Fruit fly (Drosophila melanogaster) whole organism, prepupa: ENCODE results near the gene CG3032.

ENCODE experiments used
- Blimp-1 ChIP-seq: fragments of 200-800 bp; sonication (Bioruptor generic); optimal IDR thresholded peaks from 3 replicates; lab custom pipeline; 2017; ENCODE audit warnings: missing biosample characterization, missing genetic modification characterization, mild to moderate bottlenecking, moderate library complexity, missing genetic modification reagents
- CG10669 ChIP-seq: fragments of 200-800 bp; sonication (Bioruptor generic); optimal IDR thresholded peaks from 3 replicates; lab custom pipeline; 2018; ENCODE audit warnings: missing biosample characterization, mild to moderate bottlenecking, missing genetic modification characterization, moderate library complexity
- CG11762 ChIP-seq: fragments of 200-800 bp; sonication (Bioruptor generic); optimal IDR thresholded peaks from 3 replicates; lab custom pipeline; 2016; ENCODE audit warnings: missing biosample characterization, missing genetic modification characterization; ENCODE audit not compliant: insufficient read depth
- CG11902 ChIP-seq: fragments of 200-800 bp; sonication (Bioruptor generic); optimal IDR thresholded peaks from 3 replicates; lab custom pipeline; 2016; ENCODE audit warnings: missing biosample characterization, missing genetic modification characterization
- CG15336 ChIP-seq: fragments of 200-800 bp; sonication (Bioruptor generic); IDR thresholded peaks from 2 replicates; pipeline ENCODE4 v1.3.6; 2022; ENCODE audit warnings: missing biosample characterization, missing genetic modification characterization
- CG1621 ChIP-seq: fragments of 200-800 bp; sonication (Bioruptor generic); optimal IDR thresholded peaks from 3 replicates; lab custom pipeline; 2018; ENCODE audit warnings: missing biosample characterization, mild to moderate bottlenecking, missing genetic modification characterization
- CG16779 ChIP-seq: fragments of 200-800 bp; sonication (Bioruptor generic); optimal IDR thresholded peaks from 3 replicates; lab custom pipeline; 2017; ENCODE audit warnings: missing biosample characterization, mild to moderate bottlenecking, missing genetic modification characterization
- CG3032 ChIP-seq: fragments of 200-800 bp; optimal IDR thresholded peaks from 2 replicates; lab custom pipeline; 2019; ENCODE audit warnings: missing biosample characterization, mild to moderate bottlenecking, missing genetic modification characterization, moderate library complexity
- CG31627 ChIP-seq: fragments of 200-800 bp; sonication (Bioruptor generic); optimal IDR thresholded peaks from 3 replicates; lab custom pipeline; 2016; ENCODE audit warnings: missing biosample characterization, missing genetic modification characterization
- CG32006 ChIP-seq: fragments of 200-800 bp; sonication (Bioruptor generic); optimal IDR thresholded peaks from 3 replicates; lab custom pipeline; 2017; ENCODE audit warnings: missing biosample characterization, mild to moderate bottlenecking, missing genetic modification characterization
- CG34406 ChIP-seq: fragments of 200-800 bp; sonication (Bioruptor generic); optimal IDR thresholded peaks from 3 replicates; lab custom pipeline; 2016; ENCODE audit warnings: missing biosample characterization, missing genetic modification characterization
- CG4318 ChIP-seq: fragments of 200-800 bp; sonication (Bioruptor generic); optimal IDR thresholded peaks from 3 replicates; lab custom pipeline; 2017; ENCODE audit warnings: missing biosample characterization, mild to moderate bottlenecking, missing genetic modification characterization
- CG6163 ChIP-seq: fragments of 200-800 bp; sonication (Bioruptor generic); IDR thresholded peaks from 3 replicates; pipeline ENCODE4 v1.3.6; 2022; ENCODE audit warnings: missing biosample characterization, missing genetic modification characterization
- CG6276 ChIP-seq: fragments of 200-800 bp; sonication (Bioruptor generic); optimal IDR thresholded peaks from 2 replicates; lab custom pipeline; 2017; ENCODE audit warnings: missing biosample characterization, mild to moderate bottlenecking, missing genetic modification characterization
- CG7368 ChIP-seq: fragments of 200-800 bp; sonication (Bioruptor generic); optimal IDR thresholded peaks from 3 replicates; lab custom pipeline; 2016; ENCODE audit warnings: missing biosample characterization, missing genetic modification characterization
- CG8119 ChIP-seq: fragments of 200-800 bp; sonication (Bioruptor generic); IDR thresholded peaks from 3 replicates; pipeline ENCODE4 v1.3.6; 2022; ENCODE audit warnings: missing biosample characterization, missing genetic modification characterization
- CG8319 ChIP-seq: fragments of 200-800 bp; sonication (Bioruptor generic); optimal IDR thresholded peaks from 3 replicates; lab custom pipeline; 2016; ENCODE audit warnings: missing biosample characterization, missing genetic modification characterization
- CG8632 ChIP-seq: fragments of 200-800 bp; sonication (Bioruptor generic); optimal IDR thresholded peaks from 3 replicates; lab custom pipeline; 2016; ENCODE audit warnings: missing biosample characterization, missing genetic modification characterization
- CG9139 ChIP-seq: fragments of 200-800 bp; sonication (Bioruptor generic); optimal IDR thresholded peaks from 3 replicates; lab custom pipeline; 2017; ENCODE audit warnings: missing biosample characterization, mild to moderate bottlenecking, missing genetic modification characterization
- Eip75B ChIP-seq: fragments of 200-800 bp; sonication (Bioruptor generic); optimal IDR thresholded peaks from 3 replicates; lab custom pipeline; 2016; ENCODE audit warnings: missing biosample characterization, missing genetic modification characterization
- Eip78C ChIP-seq: fragments of 200-800 bp; sonication (Bioruptor generic); peaks from one replicate; lab custom pipeline; 2016; ENCODE audit warnings: missing biosample characterization, missing genetic modification characterization
- Eip93F ChIP-seq: fragments of 200-800 bp; sonication (Bioruptor generic); optimal IDR thresholded peaks from 2 replicates; lab custom pipeline; 2016; ENCODE audit warnings: missing biosample characterization, mild to moderate bottlenecking, missing genetic modification characterization
- Ets21C ChIP-seq: fragments of 200-800 bp; sonication (Bioruptor generic); optimal IDR thresholded peaks from 3 replicates; lab custom pipeline; 2016; ENCODE audit warnings: missing biosample characterization, missing genetic modification characterization
- Ets96B ChIP-seq: fragments of 200-800 bp; optimal IDR thresholded peaks from 2 replicates; lab custom pipeline; 2019; ENCODE audit warnings: missing biosample characterization, mild to moderate bottlenecking, missing genetic modification characterization, moderate library complexity
- Gug ChIP-seq: fragments of 200-800 bp; sonication (Bioruptor generic); IDR thresholded peaks from 2 replicates; pipeline ENCODE4 v1.3.6; 2022; ENCODE audit warnings: missing biosample characterization, missing genetic modification characterization
- Hr38 ChIP-seq: sonication (Bioruptor generic); optimal IDR thresholded peaks from 2 replicates; lab custom pipeline; 2016; ENCODE audit warnings: missing biosample characterization, missing genetic modification characterization
- Hr4 ChIP-seq: fragments of 200-800 bp; sonication (Bioruptor generic); optimal IDR thresholded peaks from 3 replicates; lab custom pipeline; 2016; ENCODE audit warnings: missing biosample characterization, missing genetic modification characterization
- Met ChIP-seq: fragments of 200-800 bp; sonication (Bioruptor generic); optimal IDR thresholded peaks from 3 replicates; lab custom pipeline; 2016; ENCODE audit warnings: missing biosample characterization, missing genetic modification characterization
- OdsH ChIP-seq: fragments of 200-800 bp; sonication (Bioruptor generic); optimal IDR thresholded peaks from 3 replicates; lab custom pipeline; 2016; ENCODE audit warnings: missing biosample characterization, missing genetic modification characterization
- Smox ChIP-seq: fragments of 200-800 bp; sonication (Bioruptor generic); optimal IDR thresholded peaks from 3 replicates; lab custom pipeline; 2016; ENCODE audit warnings: missing biosample characterization, missing genetic modification characterization
- Sox102F ChIP-seq: fragments of 200-800 bp; sonication (Bioruptor generic); optimal IDR thresholded peaks from 2 replicates; lab custom pipeline; 2016; ENCODE audit warnings: missing biosample characterization, mild to moderate bottlenecking, missing genetic modification characterization
- Sox14 ChIP-seq: fragments of 200-800 bp; sonication (Bioruptor generic); optimal IDR thresholded peaks from 3 replicates; lab custom pipeline; 2016; ENCODE audit warnings: missing biosample characterization, missing genetic modification characterization
- Sox15 ChIP-seq: fragments of 200-800 bp; sonication (Bioruptor generic); optimal IDR thresholded peaks from 3 replicates; lab custom pipeline; 2016; ENCODE audit warnings: missing biosample characterization, missing genetic modification characterization
- achi ChIP-seq: fragments of 200-800 bp; sonication (Bioruptor generic); optimal IDR thresholded peaks from 3 replicates; lab custom pipeline; 2016; ENCODE audit warnings: missing biosample characterization, missing genetic modification characterization
- acj6 ChIP-seq: fragments of 200-800 bp; sonication (Bioruptor generic); optimal IDR thresholded peaks from 3 replicates; lab custom pipeline; 2016; ENCODE audit warnings: missing biosample characterization, missing genetic modification characterization
- cyc ChIP-seq: fragments of 200-800 bp; sonication (Bioruptor generic); optimal IDR thresholded peaks from 3 replicates; lab custom pipeline; 2016; ENCODE audit warnings: missing biosample characterization, missing genetic modification characterization
- dac ChIP-seq: fragments of 200-800 bp; sonication (Bioruptor generic); optimal IDR thresholded peaks from 2 replicates; lab custom pipeline; 2017; ENCODE audit warnings: missing biosample characterization, mild to moderate bottlenecking, missing genetic modification characterization
- dsx ChIP-seq: fragments of 200-800 bp; optimal IDR thresholded peaks from 3 replicates; lab custom pipeline; 2019; ENCODE audit warnings: missing biosample characterization, mild to moderate bottlenecking, missing genetic modification characterization, moderate library complexity; ENCODE audit not compliant: poor library complexity, severe bottlenecking
- esn ChIP-seq: fragments of 200-800 bp; sonication (Bioruptor generic); optimal IDR thresholded peaks from 2 replicates; lab custom pipeline; 2016; ENCODE audit warnings: missing biosample characterization, mild to moderate bottlenecking, missing genetic modification characterization, moderate library complexity
- fd59A ChIP-seq: fragments of 200-800 bp; sonication (Bioruptor generic); optimal IDR thresholded peaks from 2 replicates; lab custom pipeline; 2017; ENCODE audit warnings: missing biosample characterization, mild to moderate bottlenecking, missing genetic modification characterization, missing genetic modification reagents
- fd85E ChIP-seq: fragments of 200-800 bp; sonication (Bioruptor generic); optimal IDR thresholded peaks from 3 replicates; lab custom pipeline; 2016; ENCODE audit warnings: missing biosample characterization, missing genetic modification characterization
- net ChIP-seq: fragments of 200-800 bp; sonication (Bioruptor generic); optimal IDR thresholded peaks from 3 replicates; lab custom pipeline; 2016; ENCODE audit warnings: missing biosample characterization, missing genetic modification characterization
- spab ChIP-seq: fragments of 200-800 bp; sonication (Bioruptor generic); optimal IDR thresholded peaks from 2 replicates; lab custom pipeline; 2017; ENCODE audit warnings: missing biosample characterization, mild to moderate bottlenecking, missing genetic modification characterization, missing genetic modification reagents
- ss ChIP-seq, 2 experiments: fragments of 200-800 bp; sonication (Bioruptor generic); optimal IDR thresholded peaks; 2 replicates in 1 of 2; 3 replicates in 1 of 2; lab custom pipeline; 2017 to 2018; ENCODE audit warnings: mild to moderate bottlenecking in 2 of 2, missing biosample characterization in 2 of 2, missing genetic modification characterization in 2 of 2, moderate library complexity in 1 of 2
- svp ChIP-seq: fragments of 200-800 bp; sonication (Bioruptor generic); peaks from one replicate; lab custom pipeline; 2016; ENCODE audit warnings: missing biosample characterization, missing genetic modification characterization
- topi ChIP-seq: fragments of 200-800 bp; sonication (Bioruptor generic); optimal IDR thresholded peaks from 3 replicates; lab custom pipeline; 2016; ENCODE audit warnings: missing biosample characterization, missing genetic modification characterization
- vri ChIP-seq: fragments of 200-800 bp; sonication (Bioruptor generic); optimal IDR thresholded peaks from 3 replicates; lab custom pipeline; 2016; ENCODE audit warnings: missing biosample characterization, mild to moderate bottlenecking, missing genetic modification characterization

CG3032 gene

DNA sequence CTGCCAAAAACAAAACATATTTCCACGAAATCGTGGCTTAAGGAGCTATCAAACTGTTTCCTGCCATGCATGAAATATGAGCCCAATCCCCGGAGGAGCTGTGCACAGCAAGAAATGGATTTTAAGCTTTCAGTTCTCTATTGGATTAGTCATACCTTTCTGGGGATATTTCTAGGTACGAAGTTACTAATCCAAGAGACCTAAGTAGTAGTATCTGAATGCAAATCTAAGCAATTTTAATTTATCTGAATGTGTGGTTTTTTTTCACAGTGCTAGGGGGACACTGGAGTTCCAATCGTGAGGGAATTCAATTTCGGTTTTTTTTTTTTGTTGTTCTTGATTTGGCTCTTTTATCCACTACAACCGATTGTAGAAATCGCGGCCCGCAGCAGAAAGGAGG lies 37.3 kb downstream of the CG3032 start (continued):
- peak; percentile 6 for TF ChIP-seq CG7368 (GFP tag; lab: Kevin White, UChicago)
- TF ChIP-seq acj6, result peak; percentile 54
- no peak for TF ChIP-seq CG11762 (GFP tag; lab: Kevin White, UChicago)
- TF ChIP-seq Eip75B (GFP tag; lab: Kevin White, UChicago), result peak; percentile 21
- TF ChIP-seq topi, result peak; percentile 36
- peak; percentile 28 for TF ChIP-seq CG31627
- peak; percentile 47 for TF ChIP-seq OdsH (GFP tag; lab: Kevin White, UChicago)
- peak; percentile 36 for TF ChIP-seq CG32006 (GFP tag; lab: Kevin White, UChicago)
- TF ChIP-seq Gug (GFP tag; lab: Robert Waterston, UW), result no peak
- no peak for TF ChIP-seq CG16779 (tag; lab: Kevin White, UChicago)
- no peak for TF ChIP-seq CG4318 (GFP tag; lab: Kevin White, UChicago)
- TF ChIP-seq vri (GFP tag; lab: Kevin White, UChicago), result peak; percentile 12
- TF ChIP-seq CG6276, result no peak
- TF ChIP-seq fd85E (GFP tag; lab: Kevin White, UChicago), result no peak
- 0 out of 3 replicates have a peak, but pooled peaks have one; percentile 28 for TF ChIP-seq CG8119 (GFP tag; lab: Robert Waterston, UW)
- TF ChIP-seq esn (GFP tag; lab: Kevin White, UChicago), result peak; percentile 50
- peak; percentile 35 for TF ChIP-seq Sox14 (GFP tag; lab: Kevin White, UChicago)
- peak; percentile 13 for TF ChIP-seq net (GFP tag; lab: Kevin White, UChicago)
- peak; percentile 41; the same call in 1 of the 2 replicates for TF ChIP-seq CG15336 (GFP tag; lab: Robert Waterston, UW)
- TF ChIP-seq Sox15 (GFP tag; lab: Kevin White, UChicago), result no peak
- no peak for TF ChIP-seq dac (GFP tag; lab: Kevin White, UChicago)

DNA sequence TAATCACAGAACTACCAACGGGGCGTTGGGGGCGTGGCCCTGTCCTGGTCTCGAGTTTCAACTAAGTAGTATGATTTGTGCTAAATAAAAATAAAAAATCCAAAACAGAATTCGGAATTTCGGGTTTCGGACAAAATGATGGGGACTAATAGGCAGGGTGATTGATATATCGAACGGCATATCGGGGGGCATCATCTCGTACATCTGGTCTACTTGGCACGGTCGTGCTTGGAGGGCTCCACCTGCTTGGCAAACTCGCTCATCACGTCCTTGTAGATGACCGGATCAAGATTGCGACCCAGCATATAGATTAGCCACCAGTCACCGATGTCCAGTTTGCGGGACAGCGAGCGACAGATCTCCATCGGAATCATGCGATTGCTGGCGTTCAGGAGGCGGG lies 39.5 kb downstream of the CG3032 start:
- TF ChIP-seq CG1621 (no peak), svp (GFP tag; lab: Kevin White, UChicago) (peak; percentile 61)

DNA sequence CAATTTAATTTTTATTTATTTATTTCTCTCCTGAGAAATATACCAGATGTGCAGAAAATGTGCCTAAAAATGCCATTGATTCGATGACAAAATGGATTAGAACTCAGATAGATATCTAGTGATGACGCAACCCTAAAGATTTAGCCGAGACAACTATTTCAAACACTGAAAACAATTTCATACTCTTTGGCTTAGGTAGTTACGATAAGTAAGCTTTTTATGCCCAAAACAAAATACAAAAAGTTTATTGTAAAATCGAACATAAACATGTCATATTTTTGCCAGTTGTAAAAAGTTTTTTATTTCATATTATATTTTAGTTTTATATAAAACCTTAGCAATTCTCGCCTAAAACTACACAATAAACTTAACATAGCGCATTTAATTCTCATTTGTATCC lies 40.3 kb downstream of the CG3032 start, which contains the start of gene CG3040:
Gene CG3040 (minus strand): TSS at position 54 of the 400 bp plus-strand sequence.
- TF ChIP-seq Ets96B (tag; lab: Kevin White, UChicago) (peak; percentile 30), Blimp-1 (GFP tag; lab: Kevin White, UChicago) (no peak), CG4318 (GFP tag; lab: Kevin White, UChicago) (no peak), Hr38 (GFP tag; lab: Kevin White, UChicago) (no peak), CG32006 (GFP tag; lab: Kevin White, UChicago) (peak; percentile 0), CG8319 (no peak), Sox15 (GFP tag; lab: Kevin White, UChicago) (no peak), Sox102F (GFP tag; lab: Kevin White, UChicago) (no peak), dsx (GFP tag; lab: Kevin White, UChicago) (peak; percentile 3), CG8632 (GFP tag; lab: Kevin White, UChicago) (no peak), Eip78C (peak; percentile 66), vri (GFP tag; lab: Kevin White, UChicago) (peak; percentile 27), Met (GFP tag; lab: Kevin White, UChicago) (no peak), CG34406 (GFP tag; lab: Kevin White, UChicago) (no peak), CG6163 (GFP tag; lab: Robert Waterston, UW) (peak; percentile 39; the same call in 1 of the 3 replicates), ss (GFP tag; optimal IDR thresholded peaks at IDR 0.05; lab: Kevin White, UChicago) (no peak), achi (GFP tag; lab: Kevin White, UChicago) (peak; percentile 1), CG31627 (peak; percentile 31), svp (GFP tag; lab: Kevin White, UChicago) (peak; percentile 54), CG15336 (GFP tag; lab: Robert Waterston, UW) (peak; percentile 51), CG1621 (no peak), CG9139 (GFP tag; lab: Kevin White, UChicago) (no peak), CG11902 (GFP tag; lab: Kevin White, UChicago) (no peak), Eip93F (GFP tag; lab: Kevin White, UChicago) (no peak), CG10669 (peak; percentile 22), cyc (GFP tag; lab: Kevin White, UChicago) (peak; percentile 13), CG16779 (tag; lab: Kevin White, UChicago) (no peak), spab (no peak), Hr4 (peak; percentile 13), CG3032 (tag; lab: Kevin White, UChicago) (peak; percentile 31), Ets21C (GFP tag; lab: Kevin White, UChicago) (no peak), CG8119 (GFP tag; lab: Robert Waterston, UW) (peak; percentile 29; the same call in 2 of the 3 replicates), Smox (GFP tag; lab: Kevin White, UChicago) (peak; percentile 41), fd59A (GFP tag; lab: Kevin White, UChicago) (no peak)
